Worm (Caenorhabditis elegans) whole organism, L4/young adult: ENCODE data around the gene E01G4.6.

Experiments
- W03F9.2 ChIP-seq: fragments of 150-350 bp; optimal IDR thresholded peaks from 2 replicates; lab custom pipeline; 2014; ENCODE audit warnings: missing biosample characterization, missing genetic modification characterization
- him-1 ChIP-seq: sonication (generic microtip); optimal IDR thresholded peaks from 2 replicates; lab custom pipeline; 2016; ENCODE audit warnings: missing genotype, missing genetic modification reagents, missing genetic modification characterization, missing compliant biosample characterization

DNA sequence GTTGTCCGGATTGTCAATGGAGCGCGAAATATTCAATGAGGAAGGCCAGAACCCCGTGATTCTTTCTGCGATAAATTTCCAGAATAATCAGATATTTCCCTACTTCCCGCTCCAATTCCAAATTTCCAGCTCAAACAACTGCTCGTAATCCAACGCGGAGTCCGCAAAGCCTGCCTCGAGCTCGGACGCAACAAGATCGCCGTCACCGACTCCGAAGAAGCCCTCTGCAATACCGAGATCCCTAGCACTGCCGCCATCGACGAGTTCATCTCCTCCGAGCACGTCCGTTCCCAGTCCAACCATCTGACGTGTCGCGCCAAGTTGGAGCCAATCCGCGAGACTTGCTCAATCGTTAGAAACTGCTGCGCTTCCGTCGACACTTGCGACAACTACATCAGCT lies 2.9 kb downstream of the E01G4.6 start:
- TF ChIP-seq him-1 (tag; lab: Kevin White, UChicago) (no peak), W03F9.2 (tag; lab: Kevin White, UChicago) (no peak)
